Fruit fly (Drosophila melanogaster) whole organism, embryonic: Measurements from ENCODE around the gene Tim17b1.

ENCODE experiments used
- Antp ChIP-seq: fragments of 200-800 bp; sonication (Bioruptor generic); optimal IDR thresholded peaks from 3 replicates; lab custom pipeline; 2016; ENCODE audit warnings: missing biosample characterization, missing genetic modification characterization
- BEAF-32 ChIP-seq: fragments of 200-800 bp; sonication (Bioruptor generic); optimal IDR thresholded peaks from 3 replicates; lab custom pipeline; 2017; ENCODE audit warnings: missing biosample characterization, missing genetic modification characterization, mild to moderate bottlenecking, moderate library complexity, missing genetic modification reagents
- C15 ChIP-seq: fragments of 200-800 bp; sonication (Bioruptor generic); IDR thresholded peaks from 3 replicates; pipeline ENCODE4 v1.3.6; 2022; ENCODE audit warnings: missing biosample characterization, missing genetic modification characterization
- CG10274 ChIP-seq: fragments of 200-800 bp; sonication (Bioruptor generic); optimal IDR thresholded peaks from 3 replicates; lab custom pipeline; 2017; ENCODE audit warnings: missing biosample characterization, mild to moderate bottlenecking, missing genetic modification characterization
- CG10366 ChIP-seq: fragments of 200-800 bp; sonication (Bioruptor generic); IDR thresholded peaks from 2 replicates; pipeline ENCODE4 v1.3.6; 2022; ENCODE audit warnings: missing biosample characterization, missing genetic modification characterization
- CG11504 ChIP-seq: fragments of 200-800 bp; sonication (Bioruptor generic); optimal IDR thresholded peaks from 3 replicates; lab custom pipeline; 2019; ENCODE audit warnings: missing biosample characterization, mild to moderate bottlenecking, missing genetic modification characterization, moderate library complexity
- CG12391 ChIP-seq: fragments of 200-800 bp; sonication (Bioruptor generic); optimal IDR thresholded peaks from 3 replicates; lab custom pipeline; 2018; ENCODE audit warnings: missing biosample characterization, mild to moderate bottlenecking, missing genetic modification characterization, moderate library complexity
- CG13287 ChIP-seq: fragments of 200-800 bp; sonication (Bioruptor generic); IDR thresholded peaks from 2 replicates; pipeline ENCODE4 v1.3.6; 2022; ENCODE audit warnings: missing biosample characterization, missing genetic modification characterization; ENCODE audit not compliant: partially characterized antibody
- CG14441 ChIP-seq: fragments of 200-800 bp; sonication (Bioruptor generic); IDR thresholded peaks from 2 replicates; pipeline ENCODE4 v1.3.6; 2022; ENCODE audit warnings: missing biosample characterization, missing genetic modification characterization
- CG14710 ChIP-seq: fragments of 200-800 bp; sonication (Bioruptor generic); optimal IDR thresholded peaks from 3 replicates; lab custom pipeline; 2019; ENCODE audit warnings: missing biosample characterization, mild to moderate bottlenecking, missing genetic modification characterization, moderate library complexity
- CG14965 ChIP-seq: fragments of 200-800 bp; sonication (Bioruptor generic); optimal IDR thresholded peaks from 2 replicates; lab custom pipeline; 2016; ENCODE audit warnings: missing biosample characterization, missing genetic modification characterization, borderline replicate concordance
- CG15269 ChIP-seq: fragments of 200-800 bp; sonication (Bioruptor generic); optimal IDR thresholded peaks from 2 replicates; lab custom pipeline; 2018; ENCODE audit warnings: missing biosample characterization, mild to moderate bottlenecking, missing genetic modification characterization, moderate library complexity
- CG15696 ChIP-seq: fragments of 200-800 bp; sonication (Bioruptor generic); optimal IDR thresholded peaks from 2 replicates; lab custom pipeline; 2019; ENCODE audit warnings: missing biosample characterization, mild to moderate bottlenecking, missing genetic modification characterization, moderate library complexity
- CG17328 ChIP-seq: fragments of 200-800 bp; sonication (Bioruptor generic); IDR thresholded peaks from 2 replicates; pipeline ENCODE4 v1.3.6; 2022; ENCODE audit warnings: missing biosample characterization, missing genetic modification characterization
- CG17802 ChIP-seq: fragments of 200-800 bp; sonication (Bioruptor generic); optimal IDR thresholded peaks from 2 replicates; lab custom pipeline; 2018; ENCODE audit warnings: missing biosample characterization, mild to moderate bottlenecking, missing genetic modification characterization, moderate library complexity
- CG17829 ChIP-seq: fragments of 200-800 bp; optimal IDR thresholded peaks from 2 replicates; lab custom pipeline; 2019; ENCODE audit warnings: missing biosample characterization, mild to moderate bottlenecking, missing genetic modification characterization, moderate library complexity
- CG2889 ChIP-seq: fragments of 200-800 bp; sonication (Bioruptor generic); IDR thresholded peaks from 3 replicates; pipeline ENCODE4 v1.3.6; 2022; ENCODE audit warnings: missing biosample characterization, missing genetic modification characterization
- CG31441 ChIP-seq: fragments of 200-800 bp; sonication (Bioruptor generic); IDR thresholded peaks from 2 replicates; pipeline ENCODE4 v1.3.6; 2022; ENCODE audit warnings: missing biosample characterization, missing genetic modification characterization
- CG3407 ChIP-seq: fragments of 200-800 bp; sonication (Bioruptor generic); optimal IDR thresholded peaks from 2 replicates; lab custom pipeline; 2018; ENCODE audit warnings: missing biosample characterization, mild to moderate bottlenecking, missing genetic modification characterization
- CG5245 ChIP-seq: fragments of 200-800 bp; sonication (Bioruptor generic); optimal IDR thresholded peaks from 3 replicates; lab custom pipeline; 2016; ENCODE audit warnings: missing biosample characterization, missing genetic modification characterization
- CG6765 ChIP-seq: fragments of 200-800 bp; sonication (Bioruptor generic); optimal IDR thresholded peaks from 3 replicates; lab custom pipeline; 2017; ENCODE audit warnings: missing biosample characterization, mild to moderate bottlenecking, missing genetic modification characterization
- CG6854 ChIP-seq: fragments of 200-800 bp; sonication (Bioruptor generic); optimal IDR thresholded peaks from 3 replicates; lab custom pipeline; 2017; ENCODE audit warnings: missing biosample characterization, mild to moderate bottlenecking, missing genetic modification characterization
- CG7372 ChIP-seq: fragments of 200-800 bp; sonication (Bioruptor generic); IDR thresholded peaks from 2 replicates; pipeline ENCODE4 v1.3.6; 2022; ENCODE audit warnings: missing biosample characterization, missing genetic modification characterization
- CG7745 ChIP-seq: fragments of 200-800 bp; sonication (Bioruptor generic); optimal IDR thresholded peaks from 2 replicates; lab custom pipeline; 2018; ENCODE audit warnings: missing biosample characterization, mild to moderate bottlenecking, missing genetic modification characterization, moderate library complexity
- CG8924 ChIP-seq: fragments of 200-800 bp; optimal IDR thresholded peaks from 3 replicates; lab custom pipeline; 2019; ENCODE audit warnings: missing biosample characterization, mild to moderate bottlenecking, missing genetic modification characterization, moderate library complexity
- CG9876 ChIP-seq: fragments of 200-800 bp; sonication (Bioruptor generic); optimal IDR thresholded peaks from 2 replicates; lab custom pipeline; 2016; ENCODE audit warnings: missing biosample characterization, missing genetic modification characterization
- D19B ChIP-seq: fragments of 200-800 bp; sonication (Bioruptor generic); optimal IDR thresholded peaks from 2 replicates; lab custom pipeline; 2017; ENCODE audit warnings: missing biosample characterization, mild to moderate bottlenecking, missing genetic modification characterization
- Hey ChIP-seq: fragments of 200-800 bp; sonication (Bioruptor generic); optimal IDR thresholded peaks from 3 replicates; lab custom pipeline; 2018; ENCODE audit warnings: missing biosample characterization, mild to moderate bottlenecking, missing genetic modification characterization
- Lim3 ChIP-seq: fragments of 200-800 bp; sonication (Bioruptor generic); IDR thresholded peaks from 2 replicates; pipeline ENCODE4 v1.3.6; 2022; ENCODE audit warnings: missing biosample characterization, missing genetic modification characterization
- Ravus ChIP-seq: fragments of 200-800 bp; sonication (Bioruptor generic); IDR thresholded peaks from 2 replicates; pipeline ENCODE4 v1.3.6; 2022; ENCODE audit warnings: missing biosample characterization, missing genetic modification characterization
- Six4 ChIP-seq: fragments of 200-800 bp; sonication (Bioruptor generic); optimal IDR thresholded peaks from 2 replicates; lab custom pipeline; 2016; ENCODE audit warnings: missing biosample characterization, missing genetic modification characterization
- Spps ChIP-seq: fragments of 200-800 bp; sonication (Bioruptor generic); optimal IDR thresholded peaks from 2 replicates; lab custom pipeline; 2018; ENCODE audit warnings: missing biosample characterization, mild to moderate bottlenecking, missing genetic modification characterization
- abd-A ChIP-seq: fragments of 200-800 bp; sonication (Bioruptor generic); optimal IDR thresholded peaks from 3 replicates; lab custom pipeline; 2019; ENCODE audit warnings: missing biosample characterization, mild to moderate bottlenecking, missing genetic modification characterization, moderate library complexity
- amos ChIP-seq: fragments of 200-800 bp; sonication (Bioruptor generic); IDR thresholded peaks from 2 replicates; pipeline ENCODE4 v1.3.6; 2022; ENCODE audit warnings: missing biosample characterization, missing genetic modification characterization; ENCODE audit not compliant: partially characterized antibody
- ap ChIP-seq: fragments of 200-800 bp; sonication (Bioruptor generic); IDR thresholded peaks from 2 replicates; pipeline ENCODE4 v1.3.6; 2022; ENCODE audit warnings: missing biosample characterization, missing genetic modification characterization
- bcd ChIP-seq: fragments of 200-800 bp; sonication (Bioruptor generic); optimal IDR thresholded peaks from 2 replicates; lab custom pipeline; 2017; ENCODE audit warnings: missing biosample characterization, mild to moderate bottlenecking, missing genetic modification characterization
- cas ChIP-seq: fragments of 200-800 bp; sonication (Bioruptor generic); IDR thresholded peaks from 2 replicates; pipeline ENCODE4 v1.3.6; 2022; ENCODE audit warnings: missing biosample characterization, missing genetic modification characterization
- corto ChIP-seq: fragments of 200-800 bp; sonication (Bioruptor generic); optimal IDR thresholded peaks from 2 replicates; lab custom pipeline; 2016; ENCODE audit warnings: missing biosample characterization, mild to moderate bottlenecking, missing genetic modification characterization, moderate library complexity
- dimm ChIP-seq: fragments of 200-800 bp; sonication (Bioruptor generic); IDR thresholded peaks from 2 replicates; pipeline ENCODE4 v1.3.6; 2022; ENCODE audit warnings: missing biosample characterization, missing genetic modification characterization
- dmrt99B ChIP-seq: fragments of 200-800 bp; sonication (Bioruptor generic); optimal IDR thresholded peaks from 2 replicates; lab custom pipeline; 2018; ENCODE audit warnings: missing biosample characterization, mild to moderate bottlenecking, missing genetic modification characterization, moderate library complexity
- gcm ChIP-seq: fragments of 200-800 bp; sonication (Bioruptor generic); optimal IDR thresholded peaks from 2 replicates; lab custom pipeline; 2019; ENCODE audit warnings: missing biosample characterization, mild to moderate bottlenecking, missing genetic modification characterization, moderate library complexity
- grau ChIP-seq: fragments of 200-800 bp; optimal IDR thresholded peaks from 3 replicates; lab custom pipeline; 2019; ENCODE audit warnings: missing biosample characterization, mild to moderate bottlenecking, missing genetic modification characterization, moderate library complexity
- grn ChIP-seq: fragments of 200-800 bp; sonication (Bioruptor generic); optimal IDR thresholded peaks from 3 replicates; lab custom pipeline; 2017; ENCODE audit warnings: missing biosample characterization, missing genetic modification characterization
- jigr1 ChIP-seq: fragments of 200-800 bp; sonication (Bioruptor generic); IDR thresholded peaks from 3 replicates; pipeline ENCODE4 v1.3.6; 2022; ENCODE audit warnings: missing biosample characterization, missing genetic modification characterization
- kay ChIP-seq: fragments of 200-800 bp; sonication (Bioruptor generic); optimal IDR thresholded peaks from 2 replicates; lab custom pipeline; 2016; ENCODE audit warnings: missing biosample characterization, missing genetic modification characterization
- onecut ChIP-seq: fragments of 200-800 bp; sonication (Bioruptor generic); IDR thresholded peaks from 2 replicates; pipeline ENCODE4 v1.3.6; 2022; ENCODE audit warnings: missing biosample characterization, missing genetic modification characterization
- p53 ChIP-seq: fragments of 200-800 bp; sonication (Bioruptor generic); optimal IDR thresholded peaks from 2 replicates; lab custom pipeline; 2016; ENCODE audit warnings: missing biosample characterization, missing genetic modification characterization
- run ChIP-seq: fragments of 200-800 bp; sonication (Bioruptor generic); optimal IDR thresholded peaks from 3 replicates; lab custom pipeline; 2018; ENCODE audit warnings: missing biosample characterization, mild to moderate bottlenecking, missing genetic modification characterization
- toy ChIP-seq: fragments of 200-800 bp; sonication (Bioruptor generic); IDR thresholded peaks from 2 replicates; pipeline ENCODE4 v1.3.6; 2022; ENCODE audit warnings: missing biosample characterization, missing genetic modification characterization
- tup ChIP-seq: fragments of 200-800 bp; sonication (Bioruptor generic); optimal IDR thresholded peaks from 2 replicates; lab custom pipeline; 2016; ENCODE audit warnings: missing biosample characterization, mild to moderate bottlenecking, missing genetic modification characterization, moderate library complexity

Gene Tim17b1

dm6 chr3R:5251243-5251865 lies 48.6 kb upstream of the Tim17b1 start, which contains the start of gene CtsF (continued):
- TF ChIP-seq CG9876 (GFP tag; lab: Kevin White, UChicago) (no peak), abd-A (tag; lab: Kevin White, UChicago) (peak; percentile 53), CG3407 (GFP tag; lab: Kevin White, UChicago) (no peak), CG13287 (GFP tag; lab: Robert Waterston, UW) (peak; percentile 99), cas (GFP tag; lab: Robert Waterston, UW) (no peak), dmrt99B (tag; lab: Kevin White, UChicago) (peak; percentile 14), grau (tag; lab: Kevin White, UChicago) (peak; percentile 19), gcm (GFP tag; lab: Kevin White, UChicago) (no peak), D19B (no peak), run (tag; lab: Kevin White, UChicago) (peak; percentile 47), corto (no peak), CG17829 (tag; lab: Kevin White, UChicago) (peak; percentile 54), amos (peak; percentile 99), Antp (GFP tag; lab: Kevin White, UChicago) (peak; percentile 39), grn (GFP tag; lab: Kevin White, UChicago) (no peak), bcd (GFP tag; lab: Kevin White, UChicago) (no peak), jigr1 (GFP tag; lab: Robert Waterston, UW) (no peak), CG15696 (tag; lab: Kevin White, UChicago) (no peak), toy (GFP tag; lab: Robert Waterston, UW) (no peak), kay (GFP tag; lab: Kevin White, UChicago) (peak; percentile 77), CG7372 (GFP tag; lab: Robert Waterston, UW) (no peak), CG17328 (no peak; the same call in 1 of the 2 replicates), C15 (GFP tag; lab: Robert Waterston, UW) (no peak), onecut (GFP tag; lab: Robert Waterston, UW) (no peak; the same call in 1 of the 2 replicates), CG12391 (tag; lab: Kevin White, UChicago) (peak; percentile 33), Lim3 (GFP tag; lab: Robert Waterston, UW) (no peak), CG17802 (tag; lab: Kevin White, UChicago) (no peak), CG2889 (GFP tag; lab: Robert Waterston, UW) (no peak), ap (no peak), CG6854 (GFP tag; lab: Kevin White, UChicago) (no peak), CG14965 (GFP tag; lab: Kevin White, UChicago) (no peak), p53 (GFP tag; lab: Kevin White, UChicago) (peak; percentile 0), CG7745 (tag; lab: Kevin White, UChicago) (no peak), CG10274 (GFP tag; lab: Kevin White, UChicago) (no peak), dimm (GFP tag; lab: Robert Waterston, UW) (no peak), BEAF-32 (GFP tag; lab: Kevin White, UChicago) (peak; percentile 98), CG15269 (tag; lab: Kevin White, UChicago) (no peak), CG14710 (tag; lab: Kevin White, UChicago) (peak; percentile 47), CG10366 (GFP tag; lab: Robert Waterston, UW) (no peak), CG11504 (peak; percentile 13), CG8924 (tag; lab: Kevin White, UChicago) (peak; percentile 41), Hey (tag; lab: Kevin White, UChicago) (no peak), tup (no peak), Six4 (GFP tag; lab: Kevin White, UChicago) (no peak), Spps (no peak), CG31441 (GFP tag; lab: Robert Waterston, UW) (no peak), Ravus (no peak), CG5245 (no peak), CG14441 (GFP tag; lab: Robert Waterston, UW) (no peak), CG6765 (GFP tag; lab: Kevin White, UChicago) (peak; percentile 7)
